Fruit fly (Drosophila melanogaster): ENCODE data around the gene PGRP-SB1.

The PGRP-SB1 gene

dm6 chr3L:16708738-16709350 lies 18.9 kb downstream of the PGRP-SB1 start (continued):
- no peak for TF ChIP-seq CG2199 (GFP tag; IDR thresholded peaks at IDR 0.05)
- TF ChIP-seq Kr (GFP tag; optimal IDR thresholded peaks at IDR 0.05), result no peak
- TF ChIP-seq Pdp1 (GFP tag; optimal IDR thresholded peaks at IDR 0.05), result peak in 1 of 2 experiments; percentile 4
- no peak for TF ChIP-seq CG14710 (tag; optimal IDR thresholded peaks at IDR 0.05)
- TF ChIP-seq CG14965 (GFP tag; optimal IDR thresholded peaks at IDR 0.05; ENCODE audit: borderline replicate concordance), result no peak
- no peak for TF ChIP-seq CG12659 (GFP tag; optimal IDR thresholded peaks at IDR 0.05)
- no peak for TF ChIP-seq CG17829 (tag; optimal IDR thresholded peaks at IDR 0.05)
- TF ChIP-seq CG3407 (GFP tag; optimal IDR thresholded peaks at IDR 0.05), result no peak
- no peak for TF ChIP-seq seq (GFP tag; IDR thresholded peaks at IDR 0.05)
- TF ChIP-seq CG11085 (GFP tag; IDR thresholded peaks at IDR 0.05), result no peak
- TF ChIP-seq tgo (GFP tag; IDR thresholded peaks at IDR 0.05), result no peak
- TF ChIP-seq ac (GFP tag; optimal IDR thresholded peaks at IDR 0.05), result no peak
- TF ChIP-seq CG10274 (GFP tag; optimal IDR thresholded peaks at IDR 0.05), result no peak
- TF ChIP-seq CG31441 (GFP tag; IDR thresholded peaks at IDR 0.05), result no peak
- no peak for TF ChIP-seq esg (GFP tag; conservative IDR thresholded peaks at IDR 0.05)
- no peak for TF ChIP-seq Lpt (GFP tag; optimal IDR thresholded peaks at IDR 0.05)
- TF ChIP-seq crol (GFP tag; IDR thresholded peaks at IDR 0.05), result peak; percentile 56; the same call in 1 of the 2 replicates
- TF ChIP-seq dati (GFP tag; IDR thresholded peaks at IDR 0.05), result no peak
- no peak for TF ChIP-seq tup (GFP tag; optimal IDR thresholded peaks at IDR 0.05)
- TF ChIP-seq Camta (GFP tag; optimal IDR thresholded peaks at IDR 0.05), result no peak
- TF ChIP-seq CG33213 (GFP tag; optimal IDR thresholded peaks at IDR 0.05), result peak; percentile 11
- no peak for TF ChIP-seq z (GFP tag; IDR thresholded peaks at IDR 0.05)
- TF ChIP-seq CG18011 (GFP tag; optimal IDR thresholded peaks at IDR 0.05), result no peak
- no peak for TF ChIP-seq tio (GFP tag; optimal IDR thresholded peaks at IDR 0.05)
- peak; percentile 1 for TF ChIP-seq Fer1 (GFP tag; optimal IDR thresholded peaks at IDR 0.05)
- TF ChIP-seq CG6683 (GFP tag; optimal IDR thresholded peaks at IDR 0.05), result no peak
- TF ChIP-seq CG10431 (GFP tag; optimal IDR thresholded peaks at IDR 0.05), result no peak
- no peak for TF ChIP-seq Six4 (GFP tag; optimal IDR thresholded peaks at IDR 0.05)
- TF ChIP-seq inv (GFP tag; IDR thresholded peaks at IDR 0.05; ENCODE audit: partially characterized antibody), result no peak
- no peak for TF ChIP-seq CG2889 (GFP tag; IDR thresholded peaks at IDR 0.05)
- no peak for TF ChIP-seq tap (tag; optimal IDR thresholded peaks at IDR 0.05)
- TF ChIP-seq dpn (GFP tag; optimal IDR thresholded peaks at IDR 0.05), result no peak
- TF ChIP-seq Awh (GFP tag; IDR thresholded peaks at IDR 0.05), result no peak
- no peak for TF ChIP-seq Hr51 (GFP tag; optimal IDR thresholded peaks at IDR 0.05)
- TF ChIP-seq pan (optimal IDR thresholded peaks at IDR 0.05), result no peak
- TF ChIP-seq pan (GFP tag; optimal IDR thresholded peaks at IDR 0.05 in 1 of 2, IDR thresholded peaks at IDR 0.05 in 1 of 2), result peak in 1 of 2 experiments; percentile 24
- no peak for TF ChIP-seq hkb (optimal IDR thresholded peaks at IDR 0.05)
- TF ChIP-seq hkb (GFP tag; IDR thresholded peaks at IDR 0.05), result 0 out of 2 replicates have a peak, but pooled peaks have one; percentile 20
- TF ChIP-seq Blimp-1 (GFP tag; optimal IDR thresholded peaks at IDR 0.05), result no peak
- peak; percentile 2 for TF ChIP-seq dmrt11E (tag; optimal IDR thresholded peaks at IDR 0.05)
- TF ChIP-seq CG17328 (GFP tag; IDR thresholded peaks at IDR 0.05), result 0 out of 2 replicates have a peak, but pooled peaks have one; percentile 23
- no peak for TF ChIP-seq Vsx1 (GFP tag; optimal IDR thresholded peaks at IDR 0.05)
- no peak for TF ChIP-seq CG18619 (GFP tag; optimal IDR thresholded peaks at IDR 0.05)
- no peak for TF ChIP-seq CG11695 (GFP tag; IDR thresholded peaks at IDR 0.05)
- no peak for TF ChIP-seq CG2875 (GFP tag; optimal IDR thresholded peaks at IDR 0.05)
- TF ChIP-seq usp (GFP tag; optimal IDR thresholded peaks at IDR 0.05), result no peak
- TF ChIP-seq ham (GFP tag; IDR thresholded peaks at IDR 0.05), result no peak
- TF ChIP-seq CG3065 (GFP tag; optimal IDR thresholded peaks at IDR 0.05), result no peak
- TF ChIP-seq Hand (GFP tag; optimal IDR thresholded peaks at IDR 0.05), result no peak
- no peak for TF ChIP-seq vnd (GFP tag; IDR thresholded peaks at IDR 0.05; ENCODE audit: partially characterized antibody)
- TF ChIP-seq dimm (GFP tag; IDR thresholded peaks at IDR 0.05), result no peak

Measured in whole organism, embryonic.